Fruit fly (Drosophila melanogaster): ENCODE data around the gene CG4502.

The CG4502 gene

dm6 chr2L:7222829-7223272 lies 18.8 kb upstream of the CG4502 start, which contains the start of gene mEFG1 (continued):
- peak; percentile 59 for TF ChIP-seq CG14860 (GFP tag; IDR thresholded peaks at IDR 0.05; ENCODE audit: partially characterized antibody)
- TF ChIP-seq ERR (GFP tag; optimal IDR thresholded peaks at IDR 0.05): no peak
- no peak for TF ChIP-seq CTCF (GFP tag; optimal IDR thresholded peaks at IDR 0.05)
- peak; percentile 86 for TF ChIP-seq CG2116 (GFP tag; optimal IDR thresholded peaks at IDR 0.05)
- TF ChIP-seq sd (tag; optimal IDR thresholded peaks at IDR 0.05): no peak
- no peak for TF ChIP-seq E2f1 (GFP tag; IDR thresholded peaks at IDR 0.05)
- no peak for TF ChIP-seq CG7556 (GFP tag; optimal IDR thresholded peaks at IDR 0.05)
- peak; percentile 41 for TF ChIP-seq YL-1 (GFP tag; optimal IDR thresholded peaks at IDR 0.05)
- 0 out of 2 replicates have a peak, but pooled peaks have one; percentile 28 for TF ChIP-seq slbo (GFP tag; IDR thresholded peaks at IDR 0.05)
- no peak for TF ChIP-seq CG10366 (GFP tag; IDR thresholded peaks at IDR 0.05)
- no peak for TF ChIP-seq lmd (GFP tag; IDR thresholded peaks at IDR 0.05)
- TF ChIP-seq B-H2 (GFP tag; optimal IDR thresholded peaks at IDR 0.05): no peak
- TF ChIP-seq CG9609 (GFP tag; optimal IDR thresholded peaks at IDR 0.05): no peak
- TF ChIP-seq Bteb2 (GFP tag; optimal IDR thresholded peaks at IDR 0.05): no peak
- TF ChIP-seq Dip3 (GFP tag; optimal IDR thresholded peaks at IDR 0.05): no peak
- TF ChIP-seq run (tag; optimal IDR thresholded peaks at IDR 0.05): no peak
- TF ChIP-seq z (GFP tag; IDR thresholded peaks at IDR 0.05): no peak
- no peak for TF ChIP-seq zfh1 (GFP tag; IDR thresholded peaks at IDR 0.05)
- no peak for TF ChIP-seq gce (GFP tag; IDR thresholded peaks at IDR 0.05)
- peak; percentile 39 for TF ChIP-seq CG2712 (tag; optimal IDR thresholded peaks at IDR 0.05)
- TF ChIP-seq pan (optimal IDR thresholded peaks at IDR 0.05): no peak
- peak in 1 of 2 experiments; percentile 21 for TF ChIP-seq pan (GFP tag; optimal IDR thresholded peaks at IDR 0.05 in 1 of 2, IDR thresholded peaks at IDR 0.05 in 1 of 2)
- TF ChIP-seq ro (GFP tag; IDR thresholded peaks at IDR 0.05): no peak
- no peak for TF ChIP-seq Oaz (GFP tag; IDR thresholded peaks at IDR 0.05)
- peak; percentile 14 for TF ChIP-seq Sox100B (GFP tag; optimal IDR thresholded peaks at IDR 0.05)
- no peak for TF ChIP-seq insv (GFP tag; optimal IDR thresholded peaks at IDR 0.05)
- peak; percentile 8 for TF ChIP-seq D19A (tag; optimal IDR thresholded peaks at IDR 0.05)
- peak; percentile 67 for TF ChIP-seq vnd (GFP tag; IDR thresholded peaks at IDR 0.05; ENCODE audit: partially characterized antibody)
- TF ChIP-seq Scr (GFP tag; IDR thresholded peaks at IDR 0.05; ENCODE audit: partially characterized antibody): peak; percentile 80
- TF ChIP-seq ase (GFP tag; IDR thresholded peaks at IDR 0.05): no peak
- peak; percentile 59 for TF ChIP-seq inv (GFP tag; IDR thresholded peaks at IDR 0.05; ENCODE audit: partially characterized antibody)
- TF ChIP-seq Mrtf (GFP tag; IDR thresholded peaks at IDR 0.05): no peak
- no peak for TF ChIP-seq cwo (GFP tag; optimal IDR thresholded peaks at IDR 0.05)
- TF ChIP-seq CG10959 (GFP tag; IDR thresholded peaks at IDR 0.05): no peak
- peak; percentile 9 for TF ChIP-seq gcm (GFP tag; optimal IDR thresholded peaks at IDR 0.05)
- no peak for TF ChIP-seq tll (GFP tag; optimal IDR thresholded peaks at IDR 0.05)
- TF ChIP-seq dpn (GFP tag; optimal IDR thresholded peaks at IDR 0.05): no peak
- TF ChIP-seq Aef1 (GFP tag; IDR thresholded peaks at IDR 0.05): no peak
- no peak for TF ChIP-seq CG7745 (tag; optimal IDR thresholded peaks at IDR 0.05)
- TF ChIP-seq CHES-1-like (GFP tag; optimal IDR thresholded peaks at IDR 0.05): no peak
- TF ChIP-seq amos (GFP tag; IDR thresholded peaks at IDR 0.05; ENCODE audit: partially characterized antibody): peak; percentile 75; the same call in 1 of the 2 replicates
- no peak for TF ChIP-seq croc (GFP tag; conservative IDR thresholded peaks at IDR 0.05)
- no peak for TF ChIP-seq pnt (GFP tag; optimal IDR thresholded peaks at IDR 0.05)
- no peak for TF ChIP-seq onecut (GFP tag; IDR thresholded peaks at IDR 0.05)
- TF ChIP-seq Hr39 (optimal IDR thresholded peaks at IDR 0.05): no peak
- no peak for TF ChIP-seq CG6854 (GFP tag; optimal IDR thresholded peaks at IDR 0.05)
- TF ChIP-seq CG10431 (GFP tag; optimal IDR thresholded peaks at IDR 0.05): no peak
- TF ChIP-seq h (optimal IDR thresholded peaks at IDR 0.05): no peak
- peak; percentile 1 for TF ChIP-seq CG15601 (tag; optimal IDR thresholded peaks at IDR 0.05)
- TF ChIP-seq CG11560 (tag; IDR thresholded peaks at IDR 0.05): no peak
- peak; percentile 92 for TF ChIP-seq bbx (GFP tag; IDR thresholded peaks at IDR 0.05; ENCODE audit: partially characterized antibody)
- no peak for TF ChIP-seq Side (GFP tag; optimal IDR thresholded peaks at IDR 0.05)
- TF ChIP-seq CG15696 (tag; optimal IDR thresholded peaks at IDR 0.05): no peak
